Fruit fly (Drosophila melanogaster) whole organism, embryonic: Measurements from ENCODE around the gene CG32984.
A peak's percentile ranks its signal among the peaks of the same experiment; 100 is the strongest.

Experiments
- Abd-B ChIP-seq: fragments of 200-800 bp; sonication (Bioruptor generic); optimal IDR thresholded peaks from 2 replicates; lab custom pipeline; 2018; ENCODE audit warnings: missing biosample characterization, mild to moderate bottlenecking, missing genetic modification characterization, moderate library complexity
- Ada2b ChIP-seq: fragments of 200-800 bp; sonication (Bioruptor generic); IDR thresholded peaks from 2 replicates; pipeline ENCODE4 v1.3.6; 2022; ENCODE audit warnings: missing biosample characterization, missing genetic modification characterization
- Adf1 ChIP-seq: fragments of 200-800 bp; sonication (Bioruptor generic); IDR thresholded peaks from 2 replicates; pipeline ENCODE4 v1.3.6; 2022; ENCODE audit warnings: missing biosample characterization, missing genetic modification characterization
- Awh ChIP-seq: fragments of 200-800 bp; sonication (Bioruptor generic); IDR thresholded peaks from 2 replicates; pipeline ENCODE4, ENCODE4 v1.3.6; 2022; ENCODE audit warnings: missing biosample characterization, missing genetic modification characterization
- CG11085 ChIP-seq: fragments of 200-800 bp; sonication (Bioruptor generic); IDR thresholded peaks from 2 replicates; pipeline ENCODE4 v1.3.6; 2022; ENCODE audit warnings: missing biosample characterization, missing genetic modification characterization
- CG14667 ChIP-seq: fragments of 200-800 bp; sonication (Bioruptor generic); IDR thresholded peaks from 2 replicates; pipeline ENCODE4 v1.3.6; 2022; ENCODE audit warnings: missing biosample characterization, missing genetic modification characterization
- CG14710 ChIP-seq: fragments of 200-800 bp; sonication (Bioruptor generic); optimal IDR thresholded peaks from 3 replicates; lab custom pipeline; 2019; ENCODE audit warnings: missing biosample characterization, mild to moderate bottlenecking, missing genetic modification characterization, moderate library complexity
- CG1602 ChIP-seq: fragments of 200-800 bp; sonication (Bioruptor generic); optimal IDR thresholded peaks from 3 replicates; lab custom pipeline; 2016; ENCODE audit warnings: missing biosample characterization, missing genetic modification characterization
- CG16779 ChIP-seq: fragments of 200-800 bp; sonication (Bioruptor generic); IDR thresholded peaks from 2 replicates; pipeline ENCODE4 v1.3.6; 2022; ENCODE audit warnings: missing biosample characterization, missing genetic modification characterization
- CG17328 ChIP-seq: fragments of 200-800 bp; sonication (Bioruptor generic); IDR thresholded peaks from 2 replicates; pipeline ENCODE4 v1.3.6; 2022; ENCODE audit warnings: missing biosample characterization, missing genetic modification characterization
- CG17385 ChIP-seq: fragments of 200-800 bp; sonication (Bioruptor generic); optimal IDR thresholded peaks from 3 replicates; lab custom pipeline; 2018; ENCODE audit warnings: missing biosample characterization, mild to moderate bottlenecking, missing genetic modification characterization
- CG31388 ChIP-seq: fragments of 200-800 bp; sonication (Bioruptor generic); optimal IDR thresholded peaks from 2 replicates; lab custom pipeline; 2016; ENCODE audit warnings: missing biosample characterization, missing genetic modification characterization
- CG31441 ChIP-seq: fragments of 200-800 bp; sonication (Bioruptor generic); IDR thresholded peaks from 2 replicates; pipeline ENCODE4 v1.3.6; 2022; ENCODE audit warnings: missing biosample characterization, missing genetic modification characterization
- CG3163 ChIP-seq: fragments of 200-800 bp; sonication (Bioruptor generic); optimal IDR thresholded peaks from 3 replicates; lab custom pipeline; 2016; ENCODE audit warnings: missing biosample characterization, missing genetic modification characterization
- CG32532 ChIP-seq: fragments of 200-800 bp; sonication (Bioruptor generic); IDR thresholded peaks from 2 replicates; pipeline ENCODE4 v1.3.6; 2022; ENCODE audit warnings: missing biosample characterization, missing genetic modification characterization
- CG3281 ChIP-seq: fragments of 200-800 bp; sonication (Bioruptor generic); optimal IDR thresholded peaks from 3 replicates; lab custom pipeline; 2017; ENCODE audit warnings: missing biosample characterization, mild to moderate bottlenecking, missing genetic modification characterization
- CG3847 ChIP-seq: fragments of 200-800 bp; sonication (Bioruptor generic); IDR thresholded peaks from 2 replicates; pipeline ENCODE4 v1.3.6; 2022; ENCODE audit warnings: missing biosample characterization, missing genetic modification characterization
- CG4328 ChIP-seq: fragments of 200-800 bp; sonication (Bioruptor generic); optimal IDR thresholded peaks from 3 replicates; lab custom pipeline; 2017; ENCODE audit warnings: missing biosample characterization, missing genetic modification reagents, missing genetic modification characterization
- CG4404 ChIP-seq: fragments of 200-800 bp; sonication (Bioruptor generic); IDR thresholded peaks from 2 replicates; pipeline ENCODE4 v1.3.6; 2022; ENCODE audit warnings: missing biosample characterization, missing genetic modification characterization
- CG4424 ChIP-seq: fragments of 200-800 bp; sonication (Bioruptor generic); optimal IDR thresholded peaks from 3 replicates; lab custom pipeline; 2016; ENCODE audit warnings: missing biosample characterization, missing genetic modification characterization
- CG5180 ChIP-seq: fragments of 200-800 bp; sonication (Bioruptor generic); optimal IDR thresholded peaks from 3 replicates; lab custom pipeline; 2017; ENCODE audit warnings: missing biosample characterization, missing genetic modification characterization, mild to moderate bottlenecking, moderate library complexity, missing genetic modification reagents
- CG6254 ChIP-seq: fragments of 200-800 bp; sonication (Bioruptor generic); optimal IDR thresholded peaks from 3 replicates; lab custom pipeline; 2017; ENCODE audit warnings: mild to moderate bottlenecking, missing biosample characterization, missing genetic modification reagents, missing genetic modification characterization
- CG8281 ChIP-seq: fragments of 200-800 bp; sonication (Bioruptor generic); optimal IDR thresholded peaks from 2 replicates; lab custom pipeline; 2018; ENCODE audit warnings: missing biosample characterization, mild to moderate bottlenecking, missing genetic modification characterization, moderate library complexity
- CG8388 ChIP-seq: fragments of 200-800 bp; sonication (Bioruptor generic); optimal IDR thresholded peaks from 2 replicates; lab custom pipeline; 2019; ENCODE audit warnings: missing biosample characterization, mild to moderate bottlenecking, missing genetic modification characterization, moderate library complexity
- Camta ChIP-seq: fragments of 200-800 bp; sonication (Bioruptor generic); optimal IDR thresholded peaks from 2 replicates; lab custom pipeline; 2016; ENCODE audit warnings: missing biosample characterization, missing genetic modification characterization
- ERR ChIP-seq: fragments of 200-800 bp; sonication (Bioruptor generic); optimal IDR thresholded peaks from 2 replicates; lab custom pipeline; 2016; ENCODE audit warnings: missing biosample characterization, missing genetic modification characterization
- HLHmδ ChIP-seq: fragments of 200-800 bp; sonication (Bioruptor generic); optimal IDR thresholded peaks from 2 replicates; lab custom pipeline; 2018; ENCODE audit warnings: missing biosample characterization, mild to moderate bottlenecking, missing genetic modification characterization, moderate library complexity
- Hmr ChIP-seq: fragments of 200-800 bp; sonication (Bioruptor generic); optimal IDR thresholded peaks from 3 replicates; lab custom pipeline; 2017; ENCODE audit warnings: mild to moderate bottlenecking, missing biosample characterization, missing genetic modification reagents, missing genetic modification characterization
- Hmx ChIP-seq: fragments of 200-800 bp; sonication (Bioruptor generic); optimal IDR thresholded peaks from 2 replicates; lab custom pipeline; 2016; ENCODE audit warnings: missing biosample characterization, missing genetic modification characterization
- NC2β ChIP-seq: fragments of 200-800 bp; sonication (Bioruptor generic); optimal IDR thresholded peaks from 2 replicates; lab custom pipeline; 2016; ENCODE audit warnings: missing biosample characterization, missing genetic modification characterization
- NfI ChIP-seq: fragments of 200-800 bp; sonication (Bioruptor generic); optimal IDR thresholded peaks from 3 replicates; lab custom pipeline; 2018; ENCODE audit warnings: missing biosample characterization, mild to moderate bottlenecking, missing genetic modification characterization, moderate library complexity
- TFAM ChIP-seq: fragments of 200-800 bp; sonication (Bioruptor generic); optimal IDR thresholded peaks from 2 replicates; lab custom pipeline; 2017; ENCODE audit warnings: missing biosample characterization, missing genetic modification characterization, inconsistent platforms
- YL-1 ChIP-seq: fragments of 200-800 bp; sonication (Bioruptor generic); optimal IDR thresholded peaks from 3 replicates; lab custom pipeline; 2017; ENCODE audit warnings: missing biosample characterization, mild to moderate bottlenecking, missing genetic modification characterization
- chm ChIP-seq: fragments of 200-800 bp; sonication (Bioruptor generic); IDR thresholded peaks from 2 replicates; pipeline ENCODE4 v1.3.6; 2022; ENCODE audit warnings: missing biosample characterization, missing genetic modification characterization
- crc ChIP-seq: fragments of 200-800 bp; sonication (Bioruptor generic); optimal IDR thresholded peaks from 2 replicates; lab custom pipeline; 2016; ENCODE audit warnings: missing biosample characterization, missing genetic modification characterization
- crol ChIP-seq: fragments of 200-800 bp; sonication (Bioruptor generic); IDR thresholded peaks from 2 replicates; pipeline ENCODE4 v1.3.6; 2022; ENCODE audit warnings: missing biosample characterization, missing genetic modification characterization
- cwo ChIP-seq: fragments of 200-800 bp; sonication (Bioruptor generic); optimal IDR thresholded peaks from 3 replicates; lab custom pipeline; 2017; ENCODE audit warnings: missing biosample characterization, missing genetic modification characterization, mild to moderate bottlenecking, moderate library complexity, missing genetic modification reagents
- dysf ChIP-seq: fragments of 200-800 bp; sonication (Bioruptor generic); IDR thresholded peaks from 3 replicates; pipeline ENCODE4 v1.3.6; 2022; ENCODE audit warnings: missing biosample characterization, missing genetic modification characterization
- esg ChIP-seq: fragments of 200-800 bp; sonication (Bioruptor generic); conservative IDR thresholded peaks from 2 replicates; pipeline ENCODE4 v1.3.6; 2022; ENCODE audit warnings: missing biosample characterization, missing genetic modification characterization
- gce ChIP-seq: fragments of 200-800 bp; sonication (Bioruptor generic); IDR thresholded peaks from 3 replicates; pipeline ENCODE4 v1.3.6; 2022; ENCODE audit warnings: missing biosample characterization, missing genetic modification characterization
- jumu ChIP-seq: fragments of 200-800 bp; sonication (Bioruptor generic); optimal IDR thresholded peaks from 3 replicates; lab custom pipeline; 2016; ENCODE audit warnings: missing biosample characterization, missing genetic modification characterization
- knrl ChIP-seq: fragments of 200-800 bp; sonication (Bioruptor generic); IDR thresholded peaks from 3 replicates; pipeline ENCODE4 v1.3.6; 2022; ENCODE audit warnings: missing biosample characterization, missing genetic modification characterization; ENCODE audit not compliant: partially characterized antibody
- psq ChIP-seq: fragments of 200-800 bp; sonication (Bioruptor generic); optimal IDR thresholded peaks from 2 replicates; lab custom pipeline; 2017; ENCODE audit warnings: missing biosample characterization, missing genetic modification characterization
- rib ChIP-seq: fragments of 200-800 bp; sonication (Bioruptor generic); IDR thresholded peaks from 2 replicates; pipeline ENCODE4 v1.3.6; 2022; ENCODE audit warnings: missing biosample characterization, missing genetic modification characterization
- run ChIP-seq: fragments of 200-800 bp; sonication (Bioruptor generic); optimal IDR thresholded peaks from 3 replicates; lab custom pipeline; 2018; ENCODE audit warnings: missing biosample characterization, mild to moderate bottlenecking, missing genetic modification characterization
- salm ChIP-seq: fragments of 200-800 bp; sonication (Bioruptor generic); optimal IDR thresholded peaks from 2 replicates; lab custom pipeline; 2018; ENCODE audit warnings: missing biosample characterization, mild to moderate bottlenecking, missing genetic modification characterization
- sug ChIP-seq: fragments of 200-800 bp; optimal IDR thresholded peaks from 2 replicates; lab custom pipeline; 2019; ENCODE audit warnings: missing biosample characterization, mild to moderate bottlenecking, missing genetic modification characterization, moderate library complexity
- tin ChIP-seq: fragments of 200-800 bp; sonication (Bioruptor generic); optimal IDR thresholded peaks from 3 replicates; lab custom pipeline; 2016; ENCODE audit warnings: missing biosample characterization, missing genetic modification characterization
- unc-4 ChIP-seq: fragments of 200-800 bp; sonication (Bioruptor generic); IDR thresholded peaks from 2 replicates; pipeline ENCODE4 v1.3.6; 2022; ENCODE audit warnings: missing biosample characterization, missing genetic modification characterization; ENCODE audit not compliant: partially characterized antibody
- wor ChIP-seq: fragments of 200-800 bp; sonication (Bioruptor generic); IDR thresholded peaks from 2 replicates; pipeline ENCODE4 v1.3.6; 2022; ENCODE audit warnings: missing biosample characterization, missing genetic modification characterization
- z ChIP-seq: fragments of 200-800 bp; sonication (Bioruptor generic); IDR thresholded peaks from 3 replicates; pipeline ENCODE4 v1.3.6; 2022; ENCODE audit warnings: missing biosample characterization, missing genetic modification characterization
- zfh1 ChIP-seq: fragments of 200-800 bp; sonication (Bioruptor generic); IDR thresholded peaks from 3 replicates; pipeline ENCODE4 v1.3.6; 2022; ENCODE audit warnings: missing biosample characterization, missing genetic modification characterization

Gene CG32984

dm6 chr2L:8997285-8997684, 32.5 kb downstream of the CG32984 start, which contains the start of the genes alien and CG18661 (continued):
- TF ChIP-seq CG11085 (GFP tag; lab: Robert Waterston, UW): peak; percentile 86
- peak; percentile 70 for TF ChIP-seq NC2β (GFP tag; lab: Kevin White, UChicago)
- TF ChIP-seq run: peak; percentile 54
- TF ChIP-seq psq (GFP tag; lab: Kevin White, UChicago): peak; percentile 74
- TF ChIP-seq Adf1 (GFP tag; lab: Robert Waterston, UW): peak; percentile 55
- peak; percentile 92 for TF ChIP-seq CG32532 (GFP tag; lab: Robert Waterston, UW)
- peak; percentile 89 for TF ChIP-seq chm (GFP tag; lab: Robert Waterston, UW)
- TF ChIP-seq crol: peak; percentile 66
- TF ChIP-seq wor: peak; percentile 62
- TF ChIP-seq Ada2b (GFP tag; lab: Robert Waterston, UW): peak; percentile 96
- TF ChIP-seq tin (GFP tag; lab: Kevin White, UChicago): peak; percentile 92
- peak; percentile 55 for TF ChIP-seq CG3163 (GFP tag; lab: Kevin White, UChicago)
- peak; percentile 93 for TF ChIP-seq Camta
- peak; percentile 88 for TF ChIP-seq sug (tag; lab: Kevin White, UChicago)
- peak; percentile 10 for TF ChIP-seq CG4328 (GFP tag; lab: Kevin White, UChicago)
- peak; percentile 75 for TF ChIP-seq CG4424 (GFP tag; lab: Kevin White, UChicago)
- peak; percentile 46 for TF ChIP-seq CG8388 (GFP tag; lab: Kevin White, UChicago)
- peak; percentile 79 for TF ChIP-seq CG14710 (tag; lab: Kevin White, UChicago)
- TF ChIP-seq jumu (GFP tag; lab: Kevin White, UChicago): peak; percentile 94
- TF ChIP-seq CG8281 (tag; lab: Kevin White, UChicago): no peak
- peak; percentile 83 for TF ChIP-seq Hmr (GFP tag; lab: Kevin White, UChicago)
- no peak for TF ChIP-seq HLHmδ (GFP tag; lab: Kevin White, UChicago)
- peak; percentile 62 for TF ChIP-seq ERR (GFP tag; lab: Kevin White, UChicago)
- peak; percentile 95 for TF ChIP-seq NfI (GFP tag; lab: Kevin White, UChicago)
- no peak for TF ChIP-seq CG31388
- TF ChIP-seq CG5180: no peak
- TF ChIP-seq knrl: peak; percentile 78
- TF ChIP-seq Awh (GFP tag; lab: Robert Waterston, UW): peak; percentile 69
- TF ChIP-seq TFAM (GFP tag; lab: Kevin White, UChicago): no peak
- peak; percentile 98 for TF ChIP-seq CG3847 (GFP tag; lab: Robert Waterston, UW)
- TF ChIP-seq gce (GFP tag; lab: Robert Waterston, UW): peak; percentile 58; the same call in 2 of the 3 replicates
- peak; percentile 52 for TF ChIP-seq YL-1 (GFP tag; lab: Kevin White, UChicago)
- TF ChIP-seq CG31441 (GFP tag; lab: Robert Waterston, UW): peak; percentile 88
- TF ChIP-seq z (GFP tag; lab: Robert Waterston, UW): no peak
- peak; percentile 80 for TF ChIP-seq CG14667
- peak; percentile 96 for TF ChIP-seq Abd-B
- TF ChIP-seq unc-4 (GFP tag; lab: Robert Waterston, UW): peak; percentile 57
- TF ChIP-seq CG16779: peak; percentile 64
- no peak for TF ChIP-seq CG6254
- TF ChIP-seq rib: peak; percentile 80; the same call in 1 of the 2 replicates
- TF ChIP-seq CG4404 (GFP tag; lab: Robert Waterston, UW): peak; percentile 87
- peak; percentile 91 for TF ChIP-seq dysf
- TF ChIP-seq cwo (GFP tag; lab: Kevin White, UChicago): peak; percentile 11
- peak; percentile 89 for TF ChIP-seq crc (GFP tag; lab: Kevin White, UChicago)
- peak; percentile 98 for TF ChIP-seq esg (GFP tag; lab: Robert Waterston, UW)
- TF ChIP-seq salm (tag; lab: Kevin White, UChicago): peak; percentile 21
- peak; percentile 34 for TF ChIP-seq CG17385
- peak; percentile 66; the same call in 1 of the 2 replicates for TF ChIP-seq CG17328 (GFP tag; lab: Robert Waterston, UW)
- TF ChIP-seq CG3281 (GFP tag; lab: Kevin White, UChicago): peak; percentile 35
- TF ChIP-seq zfh1 (GFP tag; lab: Robert Waterston, UW): peak; percentile 88
- TF ChIP-seq CG1602: peak; percentile 76
- peak; percentile 84 for TF ChIP-seq Hmx (GFP tag; lab: Kevin White, UChicago)
